Fruit fly (Drosophila melanogaster) whole organism, embryonic: ENCODE data around the gene Tom70.

Experiments used
- BEAF-32 ChIP-seq: fragments of 200-800 bp; sonication (Bioruptor generic); optimal IDR thresholded peaks from 3 replicates; lab custom pipeline; 2017; ENCODE audit warnings: missing biosample characterization, missing genetic modification characterization, mild to moderate bottlenecking, moderate library complexity, missing genetic modification reagents
- Blimp-1 ChIP-seq: fragments of 200-800 bp; sonication (Bioruptor generic); optimal IDR thresholded peaks from 3 replicates; lab custom pipeline; 2018; ENCODE audit warnings: missing biosample characterization, missing genetic modification characterization, mild to moderate bottlenecking, moderate library complexity, missing genetic modification reagents
- CG1024 ChIP-seq: fragments of 200-800 bp; sonication (Bioruptor generic); IDR thresholded peaks from 2 replicates; pipeline ENCODE4 v1.3.6; 2022; ENCODE audit warnings: missing biosample characterization, missing genetic modification characterization
- CG12659 ChIP-seq: fragments of 200-800 bp; sonication (Bioruptor generic); optimal IDR thresholded peaks from 3 replicates; lab custom pipeline; 2017; ENCODE audit warnings: mild to moderate bottlenecking, missing biosample characterization, missing genetic modification reagents, missing genetic modification characterization
- CG13775 ChIP-seq: fragments of 200-800 bp; sonication (Bioruptor generic); optimal IDR thresholded peaks from 3 replicates; lab custom pipeline; 2017; ENCODE audit warnings: missing biosample characterization, mild to moderate bottlenecking, missing genetic modification characterization
- CG14710 ChIP-seq: fragments of 200-800 bp; sonication (Bioruptor generic); optimal IDR thresholded peaks from 3 replicates; lab custom pipeline; 2019; ENCODE audit warnings: missing biosample characterization, mild to moderate bottlenecking, missing genetic modification characterization, moderate library complexity
- CG15514 ChIP-seq: fragments of 200-800 bp; sonication (Bioruptor generic); optimal IDR thresholded peaks from 3 replicates; lab custom pipeline; 2017; ENCODE audit warnings: missing biosample characterization, missing genetic modification characterization, mild to moderate bottlenecking, moderate library complexity, missing genetic modification reagents
- CG1603 ChIP-seq: fragments of 200-800 bp; sonication (Bioruptor generic); optimal IDR thresholded peaks from 2 replicates; lab custom pipeline; 2019; ENCODE audit warnings: missing biosample characterization, mild to moderate bottlenecking, missing genetic modification characterization, moderate library complexity
- CG16813 ChIP-seq: fragments of 200-800 bp; sonication (Bioruptor generic); IDR thresholded peaks from 3 replicates; pipeline ENCODE4 v1.3.6; 2022; ENCODE audit warnings: missing biosample characterization, missing genetic modification characterization; ENCODE audit not compliant: partially characterized antibody
- CG17829 ChIP-seq: fragments of 200-800 bp; optimal IDR thresholded peaks from 2 replicates; lab custom pipeline; 2019; ENCODE audit warnings: missing biosample characterization, mild to moderate bottlenecking, missing genetic modification characterization, moderate library complexity
- CG17912 ChIP-seq: fragments of 200-800 bp; sonication (Bioruptor generic); optimal IDR thresholded peaks from 2 replicates; lab custom pipeline; 2018; ENCODE audit warnings: missing biosample characterization, mild to moderate bottlenecking, missing genetic modification characterization
- CG2116 ChIP-seq: fragments of 200-800 bp; sonication (Bioruptor generic); optimal IDR thresholded peaks from 3 replicates; lab custom pipeline; 2018; ENCODE audit warnings: missing biosample characterization, mild to moderate bottlenecking, missing genetic modification characterization
- CG2129 ChIP-seq: fragments of 200-800 bp; sonication (Bioruptor generic); IDR thresholded peaks from 2 replicates; pipeline ENCODE4 v1.3.6; 2022; ENCODE audit warnings: missing biosample characterization, missing genetic modification characterization; ENCODE audit not compliant: partially characterized antibody
- CG2199 ChIP-seq: fragments of 200-800 bp; sonication (Bioruptor generic); IDR thresholded peaks from 3 replicates; pipeline ENCODE4 v1.3.6; 2022; ENCODE audit warnings: missing biosample characterization, missing genetic modification characterization
- CG2202 ChIP-seq: fragments of 200-800 bp; sonication (Bioruptor generic); optimal IDR thresholded peaks from 2 replicates; lab custom pipeline; 2018; ENCODE audit warnings: missing biosample characterization, mild to moderate bottlenecking, missing genetic modification characterization
- CG30431 ChIP-seq: fragments of 200-800 bp; sonication (Bioruptor generic); optimal IDR thresholded peaks from 2 replicates; lab custom pipeline; 2017; ENCODE audit warnings: missing biosample characterization, missing genetic modification characterization
- CG34224 ChIP-seq: fragments of 200-800 bp; sonication (Bioruptor generic); IDR thresholded peaks from 3 replicates; pipeline ENCODE4 v1.3.6; 2022; ENCODE audit warnings: missing biosample characterization, missing genetic modification characterization; ENCODE audit not compliant: partially characterized antibody
- CG34376 ChIP-seq: fragments of 200-800 bp; sonication (Bioruptor generic); optimal IDR thresholded peaks from 2 replicates; lab custom pipeline; 2018; ENCODE audit warnings: missing biosample characterization, mild to moderate bottlenecking, missing genetic modification characterization
- CG3847 ChIP-seq: fragments of 200-800 bp; sonication (Bioruptor generic); IDR thresholded peaks from 2 replicates; pipeline ENCODE4 v1.3.6; 2022; ENCODE audit warnings: missing biosample characterization, missing genetic modification characterization
- CG3995 ChIP-seq: fragments of 200-800 bp; sonication (Bioruptor generic); optimal IDR thresholded peaks from 3 replicates; lab custom pipeline; 2016; ENCODE audit warnings: missing biosample characterization, missing genetic modification characterization
- CG6791 ChIP-seq: fragments of 200-800 bp; sonication (Bioruptor generic); IDR thresholded peaks from 3 replicates; pipeline ENCODE4 v1.3.6; 2022; ENCODE audit warnings: missing biosample characterization, missing genetic modification characterization; ENCODE audit not compliant: partially characterized antibody
- CG8924 ChIP-seq: fragments of 200-800 bp; optimal IDR thresholded peaks from 3 replicates; lab custom pipeline; 2019; ENCODE audit warnings: missing biosample characterization, mild to moderate bottlenecking, missing genetic modification characterization, moderate library complexity
- CG9797 ChIP-seq: fragments of 200-800 bp; sonication (Bioruptor generic); optimal IDR thresholded peaks from 3 replicates; lab custom pipeline; 2018; ENCODE audit warnings: missing biosample characterization, mild to moderate bottlenecking, missing genetic modification characterization
- CoRest ChIP-seq: fragments of 200-800 bp; sonication (Bioruptor generic); optimal IDR thresholded peaks from 3 replicates; lab custom pipeline; 2018; ENCODE audit warnings: missing biosample characterization, mild to moderate bottlenecking, missing genetic modification characterization, moderate library complexity
- CrebB ChIP-seq: fragments of 200-800 bp; sonication (Bioruptor generic); optimal IDR thresholded peaks from 3 replicates; lab custom pipeline; 2018; ENCODE audit warnings: missing biosample characterization, mild to moderate bottlenecking, missing genetic modification characterization
- Fer1 ChIP-seq: fragments of 200-800 bp; sonication (Bioruptor generic); optimal IDR thresholded peaks from 2 replicates; lab custom pipeline; 2017; ENCODE audit warnings: missing biosample characterization, mild to moderate bottlenecking, missing genetic modification characterization
- HmgZ ChIP-seq: fragments of 200-800 bp; sonication (Bioruptor generic); optimal IDR thresholded peaks from 2 replicates; lab custom pipeline; 2018; ENCODE audit warnings: missing biosample characterization, mild to moderate bottlenecking, missing genetic modification characterization
- Lhr ChIP-seq: fragments of 200-800 bp; sonication (Bioruptor generic); optimal IDR thresholded peaks from 3 replicates; lab custom pipeline; 2017; ENCODE audit warnings: mild to moderate bottlenecking, missing biosample characterization, missing genetic modification reagents, missing genetic modification characterization
- MBD-R2 ChIP-seq: fragments of 200-800 bp; sonication (Bioruptor generic); IDR thresholded peaks from 2 replicates; pipeline ENCODE4 v1.3.6; 2022; ENCODE audit warnings: missing biosample characterization, missing genetic modification characterization
- Med ChIP-seq: fragments of 200-800 bp; sonication (Bioruptor generic); peaks from one replicate; lab custom pipeline; 2016; ENCODE audit warnings: missing biosample characterization, missing genetic modification characterization, mild to moderate bottlenecking, inconsistent platforms, moderate library complexity
- Myb ChIP-seq: fragments of 200-800 bp; sonication (Bioruptor generic); optimal IDR thresholded peaks from 2 replicates; lab custom pipeline; 2016; ENCODE audit warnings: missing biosample characterization, missing genetic modification characterization
- Scr ChIP-seq: fragments of 200-800 bp; sonication (Bioruptor generic); IDR thresholded peaks from 2 replicates; pipeline ENCODE4 v1.3.6; 2022; ENCODE audit warnings: missing biosample characterization, missing genetic modification characterization; ENCODE audit not compliant: partially characterized antibody
- Sin3A ChIP-seq: fragments of >200 bp; optimal IDR thresholded peaks from 2 replicates; lab custom pipeline; 2018
- amos ChIP-seq: fragments of 200-800 bp; sonication (Bioruptor generic); IDR thresholded peaks from 2 replicates; pipeline ENCODE4 v1.3.6; 2022; ENCODE audit warnings: missing biosample characterization, missing genetic modification characterization; ENCODE audit not compliant: partially characterized antibody
- bbx ChIP-seq: fragments of 200-800 bp; sonication (Bioruptor generic); IDR thresholded peaks from 2 replicates; pipeline ENCODE4 v1.3.6; 2022; ENCODE audit warnings: missing biosample characterization, missing genetic modification characterization; ENCODE audit not compliant: partially characterized antibody
- bowl ChIP-seq: fragments of 200-800 bp; sonication (Bioruptor generic); IDR thresholded peaks from 2 replicates; pipeline ENCODE4 v1.3.6; 2022; ENCODE audit warnings: missing biosample characterization, missing genetic modification characterization
- ci ChIP-seq: fragments of 200-800 bp; sonication (Bioruptor generic); IDR thresholded peaks from 3 replicates; pipeline ENCODE4 v1.3.6; 2022; ENCODE audit warnings: missing biosample characterization, missing genetic modification characterization
- da ChIP-seq: fragments of 200-800 bp; sonication (Bioruptor generic); optimal IDR thresholded peaks from 2 replicates; lab custom pipeline; 2016; ENCODE audit warnings: missing biosample characterization, missing genetic modification characterization
- gfzf ChIP-seq: fragments of 200-800 bp; sonication (Bioruptor generic); optimal IDR thresholded peaks from 2 replicates; lab custom pipeline; 2016; ENCODE audit warnings: missing biosample characterization, mild to moderate bottlenecking, missing genetic modification characterization, moderate library complexity
- nau ChIP-seq: fragments of 200-800 bp; sonication (Bioruptor generic); optimal IDR thresholded peaks from 3 replicates; lab custom pipeline; 2017; ENCODE audit warnings: missing biosample characterization, mild to moderate bottlenecking, missing genetic modification characterization, missing genetic modification reagents
- phol ChIP-seq: fragments of 200-800 bp; sonication (Bioruptor generic); optimal IDR thresholded peaks from 3 replicates; lab custom pipeline; 2018; ENCODE audit warnings: missing biosample characterization, mild to moderate bottlenecking, missing genetic modification characterization, moderate library complexity
- pzg ChIP-seq: fragments of 200-800 bp; sonication (Bioruptor generic); optimal IDR thresholded peaks from 3 replicates; lab custom pipeline; 2018; ENCODE audit warnings: missing biosample characterization, mild to moderate bottlenecking, missing genetic modification characterization, moderate library complexity
- row ChIP-seq: fragments of 200-800 bp; sonication (Bioruptor generic); IDR thresholded peaks from 3 replicates; pipeline ENCODE4 v1.3.6; 2022; ENCODE audit warnings: missing biosample characterization, missing genetic modification characterization
- so ChIP-seq: fragments of 200-800 bp; sonication (Bioruptor generic); IDR thresholded peaks from 3 replicates; pipeline ENCODE4 v1.3.6; 2022; ENCODE audit warnings: missing biosample characterization, missing genetic modification characterization
- stwl ChIP-seq: fragments of 200-800 bp; sonication (Bioruptor generic); optimal IDR thresholded peaks from 3 replicates; lab custom pipeline; 2018; ENCODE audit warnings: missing biosample characterization, mild to moderate bottlenecking, missing genetic modification characterization, moderate library complexity
- vfl ChIP-seq: fragments of 200-800 bp; sonication (Bioruptor generic); optimal IDR thresholded peaks from 2 replicates; lab custom pipeline; 2016; ENCODE audit warnings: missing biosample characterization, missing genetic modification characterization
- vnd ChIP-seq: fragments of 200-800 bp; sonication (Bioruptor generic); IDR thresholded peaks from 3 replicates; pipeline ENCODE4 v1.3.6; 2022; ENCODE audit warnings: missing biosample characterization, missing genetic modification characterization; ENCODE audit not compliant: partially characterized antibody
- vvl ChIP-seq: fragments of 200-800 bp; sonication (Bioruptor generic); IDR thresholded peaks from 2 replicates; pipeline ENCODE4 v1.3.6; 2022; ENCODE audit warnings: missing biosample characterization, missing genetic modification characterization
- zen ChIP-seq: fragments of 200-800 bp; sonication (Bioruptor generic); optimal IDR thresholded peaks from 3 replicates; lab custom pipeline; 2018; ENCODE audit warnings: missing biosample characterization, mild to moderate bottlenecking, missing genetic modification characterization, moderate library complexity

Tom70 gene

dm6 chr2L:11989729-11990128, 48.6 kb downstream of the Tom70 start, which contains the start of the genes zuc and dgt2:
TSS of gene zuc (minus strand) at chr2L:11989882.
TSS of gene dgt2 (plus strand) at chr2L:11989936.
- peak; percentile 39 for TF ChIP-seq BEAF-32 (GFP tag; lab: Kevin White, UChicago)
- TF ChIP-seq CG9797 (GFP tag; lab: Kevin White, UChicago), result peak; percentile 71
- no peak for TF ChIP-seq bowl
- TF ChIP-seq Fer1 (GFP tag; lab: Kevin White, UChicago), result no peak
- no peak for TF ChIP-seq CG1024
- TF ChIP-seq CoRest, result peak; percentile 27
- TF ChIP-seq Myb (GFP tag; lab: Kevin White, UChicago), result peak; percentile 11
- TF ChIP-seq CG16813 (GFP tag; lab: Robert Waterston, UW), result peak; percentile 31; the same call in 1 of the 3 replicates
- TF ChIP-seq CG15514 (GFP tag; lab: Kevin White, UChicago), result peak; percentile 44
- 0 out of 3 replicates have a peak, but pooled peaks have one; percentile 51 for TF ChIP-seq ci
- TF ChIP-seq gfzf (GFP tag; lab: Kevin White, UChicago), result peak; percentile 67
- peak; percentile 32 for TF ChIP-seq phol (tag; lab: Kevin White, UChicago)
- TF ChIP-seq CG34376, result peak; percentile 15
- no peak for TF ChIP-seq CG2202 (tag; lab: Kevin White, UChicago)
- TF ChIP-seq CrebB, result no peak
- no peak for TF ChIP-seq CG2129 (GFP tag; lab: Robert Waterston, UW)
- TF ChIP-seq Lhr, result peak; percentile 48
- peak; percentile 14 for TF ChIP-seq CG14710 (tag; lab: Kevin White, UChicago)
- TF ChIP-seq amos (GFP tag; lab: Robert Waterston, UW), result peak; percentile 35; the same call in 1 of the 2 replicates
- TF ChIP-seq so, result no peak
- TF ChIP-seq CG2199 (GFP tag; lab: Robert Waterston, UW), result no peak
- TF ChIP-seq Med, result peak; percentile 72
- peak; percentile 86 for TF ChIP-seq stwl (tag; lab: Kevin White, UChicago)
- no peak for TF ChIP-seq CG30431
- peak; percentile 10 for TF ChIP-seq CG3995 (GFP tag; lab: Kevin White, UChicago)
- TF ChIP-seq row, result peak; percentile 27; the same call in 1 of the 3 replicates
- no peak for TF ChIP-seq da (GFP tag; lab: Kevin White, UChicago)
- peak; percentile 71 for TF ChIP-seq MBD-R2 (GFP tag; lab: Robert Waterston, UW)
- TF ChIP-seq CG1603 (tag; lab: Kevin White, UChicago), result peak; percentile 45
- TF ChIP-seq CG3847, result peak; percentile 36; the same call in 1 of the 2 replicates
- peak; percentile 52; the same call in 1 of the 3 replicates for TF ChIP-seq CG6791 (GFP tag; lab: Robert Waterston, UW)
- no peak for TF ChIP-seq CG17912 (GFP tag; lab: Kevin White, UChicago)
- no peak for TF ChIP-seq vfl
- TF ChIP-seq bbx (GFP tag; lab: Robert Waterston, UW), result peak; percentile 44; the same call in 1 of the 2 replicates
- TF ChIP-seq CG8924 (tag; lab: Kevin White, UChicago), result peak; percentile 10
- peak; percentile 71 for TF ChIP-seq pzg (GFP tag; lab: Kevin White, UChicago)
- peak; percentile 14 for TF ChIP-seq Sin3A (lab: Kevin White, UChicago)
- peak; percentile 22; the same call in 1 of the 2 replicates for TF ChIP-seq vvl (GFP tag; lab: Robert Waterston, UW)
- 0 out of 3 replicates have a peak, but pooled peaks have one; percentile 29 for TF ChIP-seq vnd
- peak; percentile 7 for TF ChIP-seq zen (tag; lab: Kevin White, UChicago)
- TF ChIP-seq CG2116, result peak; percentile 21
- peak; percentile 44; the same call in 1 of the 3 replicates for TF ChIP-seq CG34224 (GFP tag; lab: Robert Waterston, UW)
- TF ChIP-seq Scr (GFP tag; lab: Robert Waterston, UW), result peak; percentile 25
- no peak for TF ChIP-seq nau (GFP tag; lab: Kevin White, UChicago)
- no peak for TF ChIP-seq Blimp-1
- TF ChIP-seq CG13775 (GFP tag; lab: Kevin White, UChicago), result no peak
- TF ChIP-seq CG17829 (tag; lab: Kevin White, UChicago), result peak; percentile 11
- TF ChIP-seq HmgZ (tag; lab: Kevin White, UChicago), result peak; percentile 28
- TF ChIP-seq CG12659, result peak; percentile 11
